Worm (Caenorhabditis elegans) whole organism, L3 larva: ENCODE measurements around the gene clc-5.

Source experiments
- R02D3.7 ChIP-seq: fragments of 150-350 bp; optimal IDR thresholded peaks from 2 replicates; lab custom pipeline; 2014; ENCODE audit warnings: missing biosample characterization, missing genetic modification characterization
- ZK546.5 ChIP-seq: sonication (generic microtip); optimal IDR thresholded peaks from 2 replicates; lab custom pipeline; 2017; ENCODE audit warnings: missing biosample characterization, missing genetic modification characterization
- aly-2 ChIP-seq: fragments of 150-350 bp; optimal IDR thresholded peaks from 2 replicates; lab custom pipeline; 2014; ENCODE audit warnings: missing biosample characterization, missing genetic modification characterization
- ama-1 ChIP-seq: fragments of 150-350 bp; optimal IDR thresholded peaks from 2 replicates; lab custom pipeline; 2018
- ceh-16 ChIP-seq: sonication (generic microtip); optimal IDR thresholded peaks from 2 replicates; lab custom pipeline; 2017; ENCODE audit warnings: missing biosample characterization, missing genetic modification characterization
- ceh-28 ChIP-seq: fragments of 150-350 bp; optimal IDR thresholded peaks from 2 replicates; lab custom pipeline; 2014; ENCODE audit warnings: missing biosample characterization, missing genetic modification reagents, missing genetic modification characterization
- ceh-82 ChIP-seq: fragments of 150-350 bp; optimal IDR thresholded peaks from 2 replicates; lab custom pipeline; 2014; ENCODE audit warnings: missing biosample characterization, missing genetic modification characterization
- ceh-9 ChIP-seq: sonication (generic microtip); optimal IDR thresholded peaks from 2 replicates; lab custom pipeline; 2018; ENCODE audit warnings: missing biosample characterization, missing genetic modification characterization
- egl-27 ChIP-seq: sonication (generic microtip); optimal IDR thresholded peaks from 4 replicates; lab custom pipeline; 2017; ENCODE audit warnings: missing biosample characterization, missing genetic modification reagents, missing genetic modification characterization
- elt-1 ChIP-seq: fragments of 150-350 bp; optimal IDR thresholded peaks from 2 replicates; lab custom pipeline; 2014; ENCODE audit warnings: missing biosample characterization, missing genetic modification characterization
- elt-3 ChIP-seq, 3 experiments: fragments of 150-350 bp in 1 of 3; sonication (generic microtip) in 2 of 3; optimal IDR thresholded peaks; 2 replicates in 2 of 3; 4 replicates in 1 of 3; lab custom pipeline; 2014 to 2017; ENCODE audit warnings: missing biosample characterization in 3 of 3, missing genetic modification characterization in 3 of 3
- eor-1 ChIP-seq, 2 experiments: fragments of 150-350 bp; optimal IDR thresholded peaks; 2 replicates each; lab custom pipeline; 2014 to 2018; ENCODE audit warnings: missing biosample characterization in 2 of 2, missing genetic modification characterization in 2 of 2
- fkh-10 ChIP-seq: sonication (generic microtip); optimal IDR thresholded peaks from 2 replicates; lab custom pipeline; 2017; ENCODE audit warnings: missing biosample characterization, missing genetic modification reagents, missing genetic modification characterization
- fos-1 ChIP-seq: fragments of 150-350 bp; optimal IDR thresholded peaks from 2 replicates; lab custom pipeline; 2014; ENCODE audit warnings: missing biosample characterization, missing genetic modification characterization
- jun-1 ChIP-seq: fragments of 150-350 bp; optimal IDR thresholded peaks from 2 replicates; lab custom pipeline; 2014; ENCODE audit warnings: missing biosample characterization, missing genetic modification reagents, missing genetic modification characterization
- lin-15B ChIP-seq: fragments of 150-350 bp; optimal IDR thresholded peaks from 2 replicates; lab custom pipeline; 2014; ENCODE audit warnings: missing biosample characterization, missing genetic modification characterization
- lin-39 ChIP-seq: fragments of 150-350 bp; optimal IDR thresholded peaks from 2 replicates; lab custom pipeline; 2018; ENCODE audit warnings: missing biosample characterization, missing genetic modification reagents, missing genetic modification characterization
- lsy-12 ChIP-seq: sonication (generic microtip); optimal IDR thresholded peaks from 2 replicates; lab custom pipeline; 2016; ENCODE audit warnings: mild to moderate bottlenecking, missing genetic modification characterization, missing compliant biosample characterization
- mdl-1 ChIP-seq: fragments of 150-350 bp; optimal IDR thresholded peaks from 2 replicates; lab custom pipeline; 2014; ENCODE audit warnings: missing biosample characterization, missing genetic modification characterization
- mml-1 ChIP-seq: fragments of 150-350 bp; sonication (generic microtip); optimal IDR thresholded peaks from 3 replicates; lab custom pipeline; 2014; ENCODE audit warnings: missing biosample characterization, missing genetic modification characterization
- nfya-1 ChIP-seq: sonication (generic microtip); optimal IDR thresholded peaks from 2 replicates; lab custom pipeline; 2017; ENCODE audit warnings: missing genetic modification characterization, mild to moderate bottlenecking, missing compliant biosample characterization, antibody characterized with exemption, moderate library complexity; ENCODE audit not compliant: insufficient read depth
- nhr-23 ChIP-seq: fragments of 150-350 bp; optimal IDR thresholded peaks from 2 replicates; lab custom pipeline; 2014; ENCODE audit warnings: missing biosample characterization, missing genetic modification reagents, missing genetic modification characterization
- nhr-237 ChIP-seq: fragments of 150-350 bp; optimal IDR thresholded peaks from 2 replicates; lab custom pipeline; 2014; ENCODE audit warnings: missing biosample characterization, missing genetic modification characterization
- nhr-25 ChIP-seq: sonication (generic microtip); optimal IDR thresholded peaks from 2 replicates; lab custom pipeline; 2017; ENCODE audit warnings: missing biosample characterization, missing genetic modification characterization
- nhr-28 ChIP-seq: fragments of 150-350 bp; optimal IDR thresholded peaks from 2 replicates; lab custom pipeline; 2014; ENCODE audit warnings: missing biosample characterization, missing genetic modification characterization
- nhr-67 ChIP-seq: fragments of 150-350 bp; optimal IDR thresholded peaks from 2 replicates; lab custom pipeline; 2014; ENCODE audit warnings: missing biosample characterization, missing genetic modification characterization
- nhr-77 ChIP-seq: fragments of 150-350 bp; optimal IDR thresholded peaks from 2 replicates; lab custom pipeline; 2014; ENCODE audit warnings: missing biosample characterization, missing genetic modification characterization
- pqm-1 ChIP-seq: fragments of 150-350 bp; optimal IDR thresholded peaks from 2 replicates; lab custom pipeline; 2017; ENCODE audit warnings: missing biosample characterization, missing genetic modification characterization, inconsistent platforms
- sea-2 ChIP-seq: fragments of 150-350 bp; sonication (generic microtip); optimal IDR thresholded peaks from 4 replicates; lab custom pipeline; 2014; ENCODE audit warnings: missing biosample characterization, missing genetic modification reagents, missing genetic modification characterization
- skn-1 ChIP-seq: fragments of 150-350 bp; optimal IDR thresholded peaks from 2 replicates; lab custom pipeline; 2014; ENCODE audit warnings: missing biosample characterization, missing genetic modification characterization
- snpc-4 ChIP-seq: fragments of 150-350 bp; optimal IDR thresholded peaks from 2 replicates; lab custom pipeline; 2014; ENCODE audit warnings: missing biosample characterization, missing genetic modification characterization
- unc-39 ChIP-seq: sonication (generic microtip); optimal IDR thresholded peaks from 4 replicates; lab custom pipeline; 2017; ENCODE audit warnings: missing biosample characterization, missing genetic modification characterization
- unc-62 ChIP-seq: fragments of 150-350 bp; sonication (generic microtip); optimal IDR thresholded peaks from 4 replicates; lab custom pipeline; 2014; ENCODE audit warnings: missing biosample characterization, missing genetic modification reagents, missing genetic modification characterization
- zag-1 ChIP-seq: fragments of 150-350 bp; optimal IDR thresholded peaks from 2 replicates; lab custom pipeline; 2014; ENCODE audit warnings: missing biosample characterization, missing genetic modification characterization
- ztf-11 ChIP-seq: fragments of 150-350 bp; optimal IDR thresholded peaks from 2 replicates; lab custom pipeline; 2014; ENCODE audit warnings: missing biosample characterization, missing genetic modification characterization
- ztf-4 ChIP-seq: fragments of 150-350 bp; optimal IDR thresholded peaks from 2 replicates; lab custom pipeline; 2014; ENCODE audit warnings: missing biosample characterization, missing genetic modification characterization

clc-5 gene

DNA sequence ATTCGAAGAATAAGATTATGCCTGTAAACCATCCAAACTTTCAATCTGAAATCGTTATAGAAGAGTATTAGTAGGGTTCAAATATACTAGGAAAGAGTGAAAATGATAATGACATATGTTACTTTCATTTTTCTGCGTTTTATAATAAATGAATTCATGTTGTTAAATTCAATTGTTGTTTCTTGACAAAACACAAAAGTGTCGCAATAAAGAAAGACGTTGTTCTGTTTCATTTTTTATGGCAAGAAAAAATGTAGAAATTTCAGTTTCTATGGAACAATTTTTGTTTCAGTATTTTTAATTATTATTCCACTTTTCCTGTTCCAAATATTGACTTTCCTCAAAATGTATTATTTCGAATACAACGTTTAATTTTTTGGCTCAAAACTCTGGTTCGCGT is 32.6 kb upstream of the clc-5 start, which contains the start of gene C10A4.4:
TSS of gene C10A4.4 (plus strand) at position 301 of the 400 bp plus-strand sequence.
- TF ChIP-seq lin-15B (tag; lab: Kevin White, UChicago): no peak
- no peak for TF ChIP-seq lin-39 (tag; lab: Kevin White, UChicago)

DNA sequence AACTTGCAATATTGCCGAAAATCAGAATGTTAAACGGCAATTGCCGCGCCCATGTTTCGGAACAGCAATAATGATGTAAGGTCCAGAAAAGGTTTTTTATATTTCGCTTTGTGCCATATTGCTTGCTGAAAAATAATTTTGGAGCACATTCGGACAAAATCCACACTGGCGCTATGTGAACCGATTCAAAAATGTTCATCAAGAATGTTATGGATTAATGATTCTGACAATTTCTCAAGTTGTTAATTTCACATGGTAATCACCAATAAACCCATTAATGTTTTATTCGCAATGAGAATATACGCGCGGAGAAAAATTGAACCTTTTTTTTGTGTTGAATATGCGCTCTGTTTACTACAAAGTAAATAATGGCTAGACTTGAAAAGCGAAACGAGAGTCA is 28.8 kb upstream of the clc-5 start:
- TF ChIP-seq elt-3 (tag; optimal IDR thresholded peaks at IDR 0.05; lab: Kevin White, UChicago): no peak
- no peak for TF ChIP-seq lsy-12 (tag; lab: Kevin White, UChicago)
- TF ChIP-seq zag-1 (tag; lab: Kevin White, UChicago): no peak
- TF ChIP-seq eor-1 (tag; optimal IDR thresholded peaks at IDR 0.05; lab: Kevin White, UChicago): no peak
- no peak for TF ChIP-seq nhr-23 (tag; lab: Kevin White, UChicago)
- TF ChIP-seq ceh-16 (tag; lab: Kevin White, UChicago): no peak
- no peak for TF ChIP-seq nhr-67 (tag; lab: Kevin White, UChicago)
- no peak for TF ChIP-seq fos-1
- TF ChIP-seq ceh-28 (tag; lab: Kevin White, UChicago): no peak
- TF ChIP-seq nhr-237 (tag; lab: Kevin White, UChicago): no peak
- TF ChIP-seq mml-1 (tag; lab: Kevin White, UChicago): no peak
- no peak for TF ChIP-seq ztf-11 (tag; lab: Kevin White, UChicago)
- no peak for TF ChIP-seq egl-27 (tag; lab: Kevin White, UChicago)
- no peak for TF ChIP-seq aly-2 (tag; lab: Kevin White, UChicago)
- no peak for TF ChIP-seq elt-1 (tag; lab: Kevin White, UChicago)
- TF ChIP-seq ZK546.5: no peak
- TF ChIP-seq snpc-4 (tag; lab: Kevin White, UChicago): no peak
- TF ChIP-seq jun-1 (tag; lab: Kevin White, UChicago): no peak

DNA sequence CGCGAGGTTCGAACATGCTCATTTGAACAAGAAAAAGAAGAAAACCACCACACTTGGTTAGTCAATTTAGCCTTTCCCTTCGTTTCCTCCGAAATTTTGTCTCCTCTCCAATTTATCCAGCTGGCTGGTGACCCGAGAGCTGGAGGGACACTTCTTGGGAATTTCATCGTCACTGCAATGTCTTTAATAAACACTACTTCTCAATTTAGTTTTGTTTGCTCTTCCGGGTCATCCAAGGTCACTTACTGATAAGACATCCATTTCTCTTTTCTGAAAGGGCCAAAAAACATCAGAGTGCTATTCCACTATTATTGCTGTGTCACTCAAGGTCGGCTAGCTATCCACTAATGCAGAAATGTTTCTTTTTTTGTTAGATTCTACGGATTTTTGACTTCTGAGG is 28.0 kb upstream of the clc-5 start, which contains the start of gene C10A4.3:
TSS of gene C10A4.3 (plus strand) at position 301 of the 400 bp plus-strand sequence.
- TF ChIP-seq R02D3.7 (tag; lab: Kevin White, UChicago) (no peak), sea-2 (GFP tag; lab: Kevin White, UChicago) (no peak), elt-1 (tag; lab: Kevin White, UChicago) (no peak), nhr-28 (tag; lab: Kevin White, UChicago) (no peak), ZK546.5 (no peak), fos-1 (no peak), lin-39 (tag; lab: Kevin White, UChicago) (no peak), nfya-1 (no peak), unc-39 (tag; lab: Kevin White, UChicago) (no peak), lin-15B (tag; lab: Kevin White, UChicago) (no peak), ceh-82 (tag; lab: Kevin White, UChicago) (no peak), ztf-4 (tag; lab: Kevin White, UChicago) (no peak), nhr-77 (tag; lab: Kevin White, UChicago) (no peak), elt-3 (tag; optimal IDR thresholded peaks at IDR 0.05; lab: Kevin White, UChicago) (no peak), zag-1 (tag; lab: Kevin White, UChicago) (no peak)

DNA sequence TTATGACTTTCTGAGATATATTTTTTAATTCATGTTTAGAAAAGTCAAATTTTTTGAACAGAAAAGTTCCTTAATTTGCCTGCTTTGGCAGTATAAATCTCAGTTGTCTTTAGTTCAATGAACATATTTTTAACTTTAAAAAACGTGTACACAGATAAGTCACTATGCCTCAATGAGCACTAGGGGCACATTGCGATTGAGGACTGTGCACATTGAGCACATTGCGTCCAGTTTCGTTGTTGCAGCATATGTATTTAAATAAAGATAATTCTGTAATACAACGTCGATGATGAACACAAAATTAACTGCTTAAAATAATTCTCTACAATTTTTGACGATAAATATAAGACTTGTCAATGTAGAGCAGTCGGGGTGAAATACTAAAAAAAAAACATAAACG is 25.6 kb upstream of the clc-5 start:
- no peak for TF ChIP-seq sea-2 (GFP tag; lab: Kevin White, UChicago)
- TF ChIP-seq unc-62 (GFP tag; lab: Kevin White, UChicago): no peak

DNA sequence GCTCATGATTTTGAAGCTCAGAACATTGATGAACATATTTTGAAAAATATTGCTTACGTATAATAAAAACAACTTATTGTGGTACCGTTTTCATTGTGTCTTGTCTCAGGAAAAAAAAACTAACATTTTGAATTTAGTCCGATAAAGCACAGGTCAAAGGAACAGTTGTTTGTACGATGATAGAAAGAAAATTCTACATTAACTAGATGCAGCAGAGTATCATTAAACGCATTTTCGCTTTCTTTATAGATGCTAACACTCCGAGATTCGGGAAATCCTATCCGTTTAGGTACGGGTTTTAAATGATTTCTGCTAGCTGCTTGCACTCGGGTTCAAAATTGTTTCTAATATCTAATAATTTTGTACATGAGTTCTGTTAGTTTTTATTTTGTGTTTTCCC is 24.3 kb upstream of the clc-5 start:
- no peak for TF ChIP-seq nhr-25 (tag; lab: Kevin White, UChicago)
- TF ChIP-seq jun-1 (tag; lab: Kevin White, UChicago): no peak
- TF ChIP-seq R02D3.7 (tag; lab: Kevin White, UChicago): no peak
- no peak for TF ChIP-seq ceh-28 (tag; lab: Kevin White, UChicago)
- no peak for TF ChIP-seq nhr-28 (tag; lab: Kevin White, UChicago)
- no peak for TF ChIP-seq nhr-67 (tag; lab: Kevin White, UChicago)
- TF ChIP-seq fkh-10 (GFP tag; lab: Kevin White, UChicago): no peak
- no peak for TF ChIP-seq unc-62 (GFP tag; lab: Kevin White, UChicago)
- TF ChIP-seq pqm-1 (tag; lab: Kevin White, UChicago): no peak
- no peak for TF ChIP-seq fos-1
- no peak for TF ChIP-seq lin-15B (tag; lab: Kevin White, UChicago)
- no peak for TF ChIP-seq nhr-77 (tag; lab: Kevin White, UChicago)
- no peak for TF ChIP-seq sea-2 (GFP tag; lab: Kevin White, UChicago)
- no peak for TF ChIP-seq mdl-1 (tag; lab: Kevin White, UChicago)
- no peak for TF ChIP-seq ama-1 (lab: Kevin White, UChicago)
- no peak for TF ChIP-seq ceh-9 (tag; lab: Kevin White, UChicago)
- no peak for TF ChIP-seq elt-1 (tag; lab: Kevin White, UChicago)
- no peak for TF ChIP-seq nhr-23 (tag; lab: Kevin White, UChicago)
- no peak for TF ChIP-seq skn-1 (tag; lab: Kevin White, UChicago)
- TF ChIP-seq zag-1 (tag; lab: Kevin White, UChicago): no peak
